Worm (Caenorhabditis elegans): ENCODE measurements around the gene H04D03.6.

DNA sequence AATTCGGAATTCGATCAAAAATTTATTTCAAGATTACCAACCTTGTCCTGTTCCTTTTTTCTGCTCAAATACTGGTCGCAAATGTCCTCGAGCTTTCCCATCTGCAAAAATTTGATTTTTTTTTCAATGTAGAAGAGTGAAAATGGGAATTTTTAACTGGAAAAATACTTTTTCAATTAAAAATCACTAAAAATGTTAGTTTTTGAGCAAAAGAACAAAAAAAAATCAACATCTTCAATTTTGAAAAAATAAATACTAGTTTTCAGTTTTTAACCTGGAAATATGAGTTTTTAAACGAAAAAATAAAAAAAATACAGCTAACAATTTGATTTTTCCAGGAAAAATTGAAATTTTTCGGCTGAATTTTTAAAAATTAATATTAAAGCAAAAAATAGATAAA is 10.8 kb downstream of the H04D03.6 start, which contains the start of gene prp-3:
- TF ChIP-seq nhr-76 (tag; optimal IDR thresholded peaks at IDR 0.05) (no peak), fkh-10 (GFP tag; optimal IDR thresholded peaks at IDR 0.05) (no peak), nhr-12 (tag; optimal IDR thresholded peaks at IDR 0.05) (no peak), zag-1 (tag; optimal IDR thresholded peaks at IDR 0.05) (no peak), tbx-2 (tag; optimal IDR thresholded peaks at IDR 0.05) (no peak), elt-1 (tag; optimal IDR thresholded peaks at IDR 0.05) (no peak), snpc-4 (tag; optimal IDR thresholded peaks at IDR 0.05) (no peak), aly-2 (tag; optimal IDR thresholded peaks at IDR 0.05) (no peak), egl-5 (tag; optimal IDR thresholded peaks at IDR 0.05) (no peak), ceh-82 (tag; optimal IDR thresholded peaks at IDR 0.05) (no peak)

Measured in whole organism, L3 larva.